Fruit fly (Drosophila melanogaster) whole organism, embryonic: ENCODE results near the gene Rab3-GEF.

ENCODE experiments used
- Bdp1 ChIP-seq: fragments of 200-800 bp; sonication (Bioruptor generic); optimal IDR thresholded peaks from 3 replicates; lab custom pipeline; 2016; ENCODE audit warnings: missing biosample characterization, missing genetic modification characterization
- C15 ChIP-seq: fragments of 200-800 bp; sonication (Bioruptor generic); IDR thresholded peaks from 3 replicates; pipeline ENCODE4 v1.3.6; 2022; ENCODE audit warnings: missing biosample characterization, missing genetic modification characterization
- CG10274 ChIP-seq: fragments of 200-800 bp; sonication (Bioruptor generic); optimal IDR thresholded peaks from 3 replicates; lab custom pipeline; 2017; ENCODE audit warnings: missing biosample characterization, mild to moderate bottlenecking, missing genetic modification characterization
- CG10654 ChIP-seq: fragments of 200-800 bp; sonication (Bioruptor generic); optimal IDR thresholded peaks from 2 replicates; lab custom pipeline; 2016; ENCODE audit warnings: missing biosample characterization, missing genetic modification characterization
- CG12659 ChIP-seq: fragments of 200-800 bp; sonication (Bioruptor generic); optimal IDR thresholded peaks from 3 replicates; lab custom pipeline; 2017; ENCODE audit warnings: mild to moderate bottlenecking, missing biosample characterization, missing genetic modification reagents, missing genetic modification characterization
- CG2199 ChIP-seq: fragments of 200-800 bp; sonication (Bioruptor generic); IDR thresholded peaks from 3 replicates; pipeline ENCODE4 v1.3.6; 2022; ENCODE audit warnings: missing biosample characterization, missing genetic modification characterization
- CG30020 ChIP-seq: fragments of 200-800 bp; optimal IDR thresholded peaks from 2 replicates; lab custom pipeline; 2019; ENCODE audit warnings: missing biosample characterization, mild to moderate bottlenecking, missing genetic modification characterization, moderate library complexity
- CG30431 ChIP-seq: fragments of 200-800 bp; sonication (Bioruptor generic); optimal IDR thresholded peaks from 2 replicates; lab custom pipeline; 2017; ENCODE audit warnings: missing biosample characterization, missing genetic modification characterization
- CG31441 ChIP-seq: fragments of 200-800 bp; sonication (Bioruptor generic); IDR thresholded peaks from 2 replicates; pipeline ENCODE4 v1.3.6; 2022; ENCODE audit warnings: missing biosample characterization, missing genetic modification characterization
- CG32532 ChIP-seq: fragments of 200-800 bp; sonication (Bioruptor generic); IDR thresholded peaks from 2 replicates; pipeline ENCODE4 v1.3.6; 2022; ENCODE audit warnings: missing biosample characterization, missing genetic modification characterization
- CG3281 ChIP-seq: fragments of 200-800 bp; sonication (Bioruptor generic); optimal IDR thresholded peaks from 3 replicates; lab custom pipeline; 2017; ENCODE audit warnings: missing biosample characterization, mild to moderate bottlenecking, missing genetic modification characterization
- CG3726 ChIP-seq: fragments of 200-800 bp; sonication (Bioruptor generic); IDR thresholded peaks from 3 replicates; pipeline ENCODE4, ENCODE4 v1.3.6; 2022; ENCODE audit warnings: missing biosample characterization, missing genetic modification characterization
- CG43689 ChIP-seq: fragments of 200-800 bp; sonication (Bioruptor generic); IDR thresholded peaks from 2 replicates; pipeline ENCODE4 v1.3.6; 2022; ENCODE audit warnings: missing biosample characterization, missing genetic modification characterization
- CG4404 ChIP-seq: fragments of 200-800 bp; sonication (Bioruptor generic); IDR thresholded peaks from 2 replicates; pipeline ENCODE4 v1.3.6; 2022; ENCODE audit warnings: missing biosample characterization, missing genetic modification characterization
- CG4707 ChIP-seq: fragments of 200-800 bp; sonication (Bioruptor generic); optimal IDR thresholded peaks from 2 replicates; lab custom pipeline; 2018; ENCODE audit warnings: missing biosample characterization, mild to moderate bottlenecking, missing genetic modification characterization, moderate library complexity
- CG7839 ChIP-seq: fragments of 200-800 bp; sonication (Bioruptor generic); optimal IDR thresholded peaks from 3 replicates; lab custom pipeline; 2018; ENCODE audit warnings: missing biosample characterization, mild to moderate bottlenecking, missing genetic modification characterization, moderate library complexity
- CG9215 ChIP-seq: fragments of 200-800 bp; sonication (Bioruptor generic); IDR thresholded peaks from 2 replicates; pipeline ENCODE4 v1.3.6; 2022; ENCODE audit warnings: missing biosample characterization, missing genetic modification characterization
- CG9932 ChIP-seq: fragments of 200-800 bp; sonication (Bioruptor generic); IDR thresholded peaks from 2 replicates; pipeline ENCODE4 v1.3.6; 2022; ENCODE audit warnings: missing biosample characterization, missing genetic modification characterization
- Dbx ChIP-seq: fragments of 200-800 bp; sonication (Bioruptor generic); IDR thresholded peaks from 3 replicates; pipeline ENCODE4 v1.3.6; 2022; ENCODE audit warnings: missing biosample characterization, missing genetic modification characterization
- Deaf1 ChIP-seq: fragments of 200-800 bp; optimal IDR thresholded peaks from 3 replicates; lab custom pipeline; 2019; ENCODE audit warnings: missing biosample characterization, mild to moderate bottlenecking, missing genetic modification characterization, moderate library complexity
- Dip3 ChIP-seq: fragments of 200-800 bp; sonication (Bioruptor generic); optimal IDR thresholded peaks from 3 replicates; lab custom pipeline; 2016; ENCODE audit warnings: missing biosample characterization, missing genetic modification characterization
- E2f1 ChIP-seq: fragments of 200-800 bp; sonication (Bioruptor generic); IDR thresholded peaks from 2 replicates; pipeline ENCODE4 v1.3.6; 2022; ENCODE audit warnings: missing biosample characterization, missing genetic modification characterization
- HLH4C ChIP-seq: fragments of 200-800 bp; sonication (Bioruptor generic); IDR thresholded peaks from 3 replicates; pipeline ENCODE4 v1.3.6; 2022; ENCODE audit warnings: missing biosample characterization, missing genetic modification characterization; ENCODE audit not compliant: partially characterized antibody
- Hr39 ChIP-seq: fragments of >200 bp; optimal IDR thresholded peaks from 2 replicates; lab custom pipeline; 2017
- Hr51 ChIP-seq, 2 experiments: fragments of 200-800 bp; sonication (Bioruptor generic); optimal IDR thresholded peaks; 2 replicates in 1 of 2; 3 replicates in 1 of 2; lab custom pipeline; 2016 to 2018; ENCODE audit warnings: missing biosample characterization in 2 of 2, missing genetic modification characterization in 2 of 2, mild to moderate bottlenecking in 1 of 2, moderate library complexity in 1 of 2
- MBD-R2 ChIP-seq: fragments of 200-800 bp; sonication (Bioruptor generic); IDR thresholded peaks from 2 replicates; pipeline ENCODE4 v1.3.6; 2022; ENCODE audit warnings: missing biosample characterization, missing genetic modification characterization
- Opbp ChIP-seq: fragments of 200-800 bp; sonication (Bioruptor generic); IDR thresholded peaks from 3 replicates; pipeline ENCODE4 v1.3.6; 2022; ENCODE audit warnings: missing biosample characterization, missing genetic modification characterization; ENCODE audit not compliant: partially characterized antibody
- Six4 ChIP-seq: fragments of 200-800 bp; sonication (Bioruptor generic); optimal IDR thresholded peaks from 2 replicates; lab custom pipeline; 2016; ENCODE audit warnings: missing biosample characterization, missing genetic modification characterization
- Sox100B ChIP-seq: fragments of 200-800 bp; sonication (Bioruptor generic); optimal IDR thresholded peaks from 3 replicates; lab custom pipeline; 2018; ENCODE audit warnings: missing biosample characterization, mild to moderate bottlenecking, missing genetic modification characterization
- TFAM ChIP-seq: fragments of 200-800 bp; sonication (Bioruptor generic); optimal IDR thresholded peaks from 2 replicates; lab custom pipeline; 2017; ENCODE audit warnings: missing biosample characterization, missing genetic modification characterization, inconsistent platforms
- Usf ChIP-seq: fragments of 200-800 bp; sonication (Bioruptor generic); optimal IDR thresholded peaks from 2 replicates; lab custom pipeline; 2017; ENCODE audit warnings: missing genotype, missing biosample characterization, missing genetic modification characterization
- ab ChIP-seq: fragments of 200-800 bp; sonication (Bioruptor generic); optimal IDR thresholded peaks from 2 replicates; lab custom pipeline; 2016; ENCODE audit warnings: missing biosample characterization, missing genetic modification characterization
- ato ChIP-seq: fragments of 200-800 bp; sonication (Bioruptor generic); IDR thresholded peaks from 2 replicates; pipeline ENCODE4 v1.3.6; 2022; ENCODE audit warnings: missing biosample characterization, missing genetic modification characterization; ENCODE audit not compliant: partially characterized antibody
- bigmax ChIP-seq: fragments of 200-800 bp; sonication (Bioruptor generic); optimal IDR thresholded peaks from 2 replicates; lab custom pipeline; 2018; ENCODE audit warnings: missing biosample characterization, mild to moderate bottlenecking, missing genetic modification characterization
- chif ChIP-seq, 2 experiments: fragments of 200-800 bp; sonication (Bioruptor generic); optimal IDR thresholded peaks; 3 replicates each; lab custom pipeline; 2016; ENCODE audit warnings: missing biosample characterization in 2 of 2, missing genetic modification characterization in 2 of 2
- eve ChIP-seq, 2 experiments: fragments of >200 bp; optimal IDR thresholded peaks; 2 replicates each; lab custom pipeline; 2017; ENCODE audit warnings: missing biosample characterization in 2 of 2, missing genetic modification characterization in 2 of 2
- fd3F ChIP-seq: fragments of 200-800 bp; sonication (Bioruptor generic); optimal IDR thresholded peaks from 2 replicates; lab custom pipeline; 2018; ENCODE audit warnings: missing biosample characterization, mild to moderate bottlenecking, missing genetic modification characterization, moderate library complexity
- hth ChIP-seq: fragments of >200 bp; optimal IDR thresholded peaks from 2 replicates; lab custom pipeline; 2017; ENCODE audit warnings: inconsistent platforms
- jing ChIP-seq: fragments of 200-800 bp; sonication (Bioruptor generic); optimal IDR thresholded peaks from 2 replicates; lab custom pipeline; 2018; ENCODE audit warnings: missing biosample characterization, mild to moderate bottlenecking, missing genetic modification characterization
- mld ChIP-seq: fragments of 200-800 bp; sonication (Bioruptor generic); IDR thresholded peaks from 3 replicates; pipeline ENCODE4 v1.3.6; 2022; ENCODE audit warnings: missing biosample characterization, missing genetic modification characterization; ENCODE audit not compliant: partially characterized antibody
- nerfin-1 ChIP-seq: fragments of 200-800 bp; sonication (Bioruptor generic); optimal IDR thresholded peaks from 3 replicates; lab custom pipeline; 2019; ENCODE audit warnings: missing biosample characterization, mild to moderate bottlenecking, missing genetic modification characterization, moderate library complexity
- pan ChIP-seq, 4 experiments: fragments of >200 bp in 3 of 4; fragments of 200-800 bp in 1 of 4; sonication (Bioruptor generic) in 1 of 4; optimal IDR thresholded peaks in 3 of 4; IDR thresholded peaks in 1 of 4; 2 replicates each; pipeline versions ENCODE4 v1.3.6 to Lab custom; 2017 to 2022; ENCODE audit warnings: missing biosample characterization in 2 of 4, missing genetic modification characterization in 2 of 4, mixed read lengths in 1 of 4
- stwl ChIP-seq: fragments of 200-800 bp; sonication (Bioruptor generic); optimal IDR thresholded peaks from 3 replicates; lab custom pipeline; 2018; ENCODE audit warnings: missing biosample characterization, mild to moderate bottlenecking, missing genetic modification characterization, moderate library complexity
- tna ChIP-seq: fragments of 200-800 bp; sonication (Bioruptor generic); IDR thresholded peaks from 2 replicates; pipeline ENCODE4 v1.3.6; 2022; ENCODE audit warnings: missing biosample characterization, missing genetic modification characterization; ENCODE audit not compliant: partially characterized antibody
- tx ChIP-seq: fragments of 200-800 bp; sonication (Bioruptor generic); optimal IDR thresholded peaks from 2 replicates; lab custom pipeline; 2016; ENCODE audit warnings: missing biosample characterization, missing genetic modification characterization
- unc-4 ChIP-seq: fragments of 200-800 bp; sonication (Bioruptor generic); IDR thresholded peaks from 2 replicates; pipeline ENCODE4 v1.3.6; 2022; ENCODE audit warnings: missing biosample characterization, missing genetic modification characterization; ENCODE audit not compliant: partially characterized antibody
- unpg ChIP-seq: fragments of 200-800 bp; sonication (Bioruptor generic); optimal IDR thresholded peaks from 3 replicates; lab custom pipeline; 2018; ENCODE audit warnings: missing biosample characterization, mild to moderate bottlenecking, missing genetic modification characterization, moderate library complexity
- zfh2 ChIP-seq: fragments of 200-800 bp; sonication (Bioruptor generic); optimal IDR thresholded peaks from 2 replicates; lab custom pipeline; 2016; ENCODE audit warnings: missing biosample characterization, missing genetic modification characterization

Rab3-GEF gene

DNA sequence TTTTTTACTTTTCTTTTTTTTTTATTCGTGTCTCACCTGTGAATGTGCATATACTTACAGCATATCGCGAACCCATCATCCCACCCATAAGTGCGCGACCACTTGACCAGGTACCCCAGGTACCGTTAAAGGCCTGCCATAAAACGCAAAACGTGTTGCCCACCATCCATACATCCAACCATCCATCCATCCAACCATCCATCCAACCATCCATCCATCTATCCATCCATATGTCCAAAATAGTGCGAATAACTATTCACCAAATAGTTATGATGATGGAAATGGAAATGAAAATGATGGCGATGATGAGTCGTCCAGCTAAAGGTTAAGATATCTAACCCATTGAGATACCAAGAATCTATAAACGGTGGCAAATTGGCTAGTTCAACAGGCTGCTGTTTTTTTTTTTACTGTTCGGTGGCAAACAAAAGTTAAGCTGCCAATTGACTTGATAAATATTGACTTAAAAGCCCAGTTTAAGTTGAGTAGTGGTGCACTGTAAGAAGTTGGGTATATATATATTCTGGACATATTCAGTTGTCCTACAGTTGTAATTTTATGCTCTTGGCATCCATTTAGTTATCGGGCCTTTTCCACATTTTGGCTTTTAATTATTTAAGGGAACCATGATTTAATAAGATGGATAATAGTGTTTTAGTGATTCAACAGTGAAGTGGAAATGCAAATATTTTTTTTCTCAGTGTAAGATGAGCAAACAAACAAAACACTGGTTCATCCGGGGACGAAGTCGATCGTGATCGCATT is 38.6 kb downstream of the Rab3-GEF start (continued):
- peak; percentile 32 for TF ChIP-seq CG7839
- TF ChIP-seq TFAM, result no peak
- TF ChIP-seq mld (GFP tag; lab: Robert Waterston, UW), result no peak
- TF ChIP-seq CG3281 (GFP tag; lab: Kevin White, UChicago), result peak; percentile 11
- no peak for TF ChIP-seq ato (GFP tag; lab: Robert Waterston, UW)
- no peak for TF ChIP-seq HLH4C
- TF ChIP-seq Deaf1, result no peak
- TF ChIP-seq CG3726 (GFP tag; lab: Robert Waterston, UW), result no peak
- TF ChIP-seq Opbp (GFP tag; lab: Robert Waterston, UW), result no peak
- no peak for TF ChIP-seq CG2199 (GFP tag; lab: Robert Waterston, UW)
- no peak for TF ChIP-seq Dbx (GFP tag; lab: Robert Waterston, UW)
- TF ChIP-seq tna (GFP tag; lab: Robert Waterston, UW), result no peak
- TF ChIP-seq Bdp1 (GFP tag; lab: Kevin White, UChicago), result no peak
- TF ChIP-seq pan (optimal IDR thresholded peaks at IDR 0.05; lab: Kevin White, UChicago), result no peak
- peak in 1 of 2 experiments; percentile 14 for TF ChIP-seq pan (GFP tag; optimal IDR thresholded peaks at IDR 0.05 in 1 of 2, IDR thresholded peaks at IDR 0.05 in 1 of 2)
- no peak for TF ChIP-seq ab (GFP tag; lab: Kevin White, UChicago)
- TF ChIP-seq CG12659, result peak; percentile 3
- TF ChIP-seq Six4 (GFP tag; lab: Kevin White, UChicago), result no peak
- no peak for TF ChIP-seq Dip3 (GFP tag; lab: Kevin White, UChicago)
- TF ChIP-seq CG9932 (GFP tag; lab: Robert Waterston, UW), result no peak
- TF ChIP-seq CG10654 (GFP tag; lab: Kevin White, UChicago), result no peak
- no peak for TF ChIP-seq zfh2 (GFP tag; lab: Kevin White, UChicago)
- TF ChIP-seq fd3F (GFP tag; lab: Kevin White, UChicago), result no peak
- no peak for TF ChIP-seq CG10274 (GFP tag; lab: Kevin White, UChicago)
- no peak for TF ChIP-seq CG4404 (GFP tag; lab: Robert Waterston, UW)
- peak in 1 of 2 experiments; percentile 5 for TF ChIP-seq eve (GFP tag; optimal IDR thresholded peaks at IDR 0.05; lab: Kevin White, UChicago)
- peak; percentile 23; the same call in 1 of the 2 replicates for TF ChIP-seq CG31441 (GFP tag; lab: Robert Waterston, UW)
- no peak for TF ChIP-seq MBD-R2
- no peak for TF ChIP-seq CG30431 (GFP tag; lab: Kevin White, UChicago)
- no peak for TF ChIP-seq CG32532 (GFP tag; lab: Robert Waterston, UW)
- TF ChIP-seq nerfin-1 (tag; lab: Kevin White, UChicago), result no peak
- TF ChIP-seq CG43689 (GFP tag; lab: Robert Waterston, UW), result no peak
- TF ChIP-seq E2f1 (GFP tag; lab: Robert Waterston, UW), result no peak
- no peak for TF ChIP-seq hth
- TF ChIP-seq stwl (tag; lab: Kevin White, UChicago), result no peak
- no peak for TF ChIP-seq Hr39
- TF ChIP-seq bigmax (GFP tag; lab: Kevin White, UChicago), result no peak
- TF ChIP-seq CG30020 (tag; lab: Kevin White, UChicago), result no peak
- no peak for TF ChIP-seq tx (GFP tag; lab: Kevin White, UChicago)
- no peak for TF ChIP-seq Usf
- TF ChIP-seq CG4707, result no peak
- no peak for TF ChIP-seq jing (GFP tag; lab: Kevin White, UChicago)
- TF ChIP-seq unc-4 (GFP tag; lab: Robert Waterston, UW), result no peak
- TF ChIP-seq C15 (GFP tag; lab: Robert Waterston, UW), result no peak
- TF ChIP-seq CG9215 (GFP tag; lab: Robert Waterston, UW), result no peak
- peak; percentile 12 for TF ChIP-seq unpg
- TF ChIP-seq chif (GFP tag; optimal IDR thresholded peaks at IDR 0.05; lab: Kevin White, UChicago), result no peak
- peak; percentile 28 for TF ChIP-seq Sox100B (GFP tag; lab: Kevin White, UChicago)
- TF ChIP-seq Hr51 (GFP tag; optimal IDR thresholded peaks at IDR 0.05; lab: Kevin White, UChicago), result peak in 1 of 2 experiments; percentile 19
